Fruit fly (Drosophila melanogaster) whole organism, prepupa: ENCODE measurements around the gene Ypel.

Source experiments
- Blimp-1 ChIP-seq: fragments of 200-800 bp; sonication (Bioruptor generic); optimal IDR thresholded peaks from 3 replicates; lab custom pipeline; 2017; ENCODE audit warnings: missing biosample characterization, missing genetic modification characterization, mild to moderate bottlenecking, moderate library complexity, missing genetic modification reagents
- CG10669 ChIP-seq: fragments of 200-800 bp; sonication (Bioruptor generic); optimal IDR thresholded peaks from 3 replicates; lab custom pipeline; 2018; ENCODE audit warnings: missing biosample characterization, mild to moderate bottlenecking, missing genetic modification characterization, moderate library complexity
- CG1621 ChIP-seq: fragments of 200-800 bp; sonication (Bioruptor generic); optimal IDR thresholded peaks from 3 replicates; lab custom pipeline; 2018; ENCODE audit warnings: missing biosample characterization, mild to moderate bottlenecking, missing genetic modification characterization
- CG6808 ChIP-seq: fragments of 200-800 bp; sonication (Bioruptor generic); optimal IDR thresholded peaks from 3 replicates; lab custom pipeline; 2017; ENCODE audit warnings: missing biosample characterization, missing genetic modification characterization, mild to moderate bottlenecking, moderate library complexity, missing genetic modification reagents
- CG8119 ChIP-seq: fragments of 200-800 bp; sonication (Bioruptor generic); IDR thresholded peaks from 3 replicates; pipeline ENCODE4 v1.3.6; 2022; ENCODE audit warnings: missing biosample characterization, missing genetic modification characterization
- Lpt ChIP-seq: fragments of 200-800 bp; sonication (Bioruptor generic); optimal IDR thresholded peaks from 3 replicates; lab custom pipeline; 2016; ENCODE audit warnings: missing biosample characterization, missing genetic modification characterization

DNA sequence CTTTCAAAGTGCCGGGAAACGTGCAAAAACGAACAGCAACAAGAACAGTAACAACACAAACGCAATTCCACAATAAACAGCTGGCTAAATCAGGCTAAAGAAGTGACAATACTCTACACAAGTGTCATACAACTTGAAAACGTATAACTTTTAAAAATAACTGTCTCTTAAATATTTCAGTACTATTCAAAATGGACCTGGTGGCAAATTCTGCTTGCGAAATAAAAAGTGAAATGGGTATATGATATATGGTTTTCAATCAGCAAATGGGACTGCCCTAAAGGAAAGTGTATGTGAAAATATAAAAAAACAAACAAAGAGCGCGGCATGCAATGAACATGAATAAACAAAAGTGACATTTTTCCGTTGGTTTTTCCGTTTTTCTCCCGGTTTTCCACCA, 29.7 kb upstream of the Ypel start:
- TF ChIP-seq CG8119 (no peak), CG6808 (no peak), CG1621 (tag; lab: Kevin White, UChicago) (no peak), Blimp-1 (GFP tag; lab: Kevin White, UChicago) (no peak), Lpt (GFP tag; lab: Kevin White, UChicago) (no peak), CG10669 (GFP tag; lab: Kevin White, UChicago) (no peak)
